Worm (Caenorhabditis elegans) whole organism, L3 larva: Measurements from ENCODE around the gene ceh-82.

Experiments used
- ZK546.5 ChIP-seq: sonication (generic microtip); optimal IDR thresholded peaks from 2 replicates; lab custom pipeline; 2017; ENCODE audit warnings: missing biosample characterization, missing genetic modification characterization
- ama-1 ChIP-seq: fragments of 150-350 bp; optimal IDR thresholded peaks from 2 replicates; lab custom pipeline; 2018
- ceh-16 ChIP-seq: sonication (generic microtip); optimal IDR thresholded peaks from 2 replicates; lab custom pipeline; 2017; ENCODE audit warnings: missing biosample characterization, missing genetic modification characterization
- ceh-28 ChIP-seq: fragments of 150-350 bp; optimal IDR thresholded peaks from 2 replicates; lab custom pipeline; 2014; ENCODE audit warnings: missing biosample characterization, missing genetic modification reagents, missing genetic modification characterization
- ceh-82 ChIP-seq: fragments of 150-350 bp; optimal IDR thresholded peaks from 2 replicates; lab custom pipeline; 2014; ENCODE audit warnings: missing biosample characterization, missing genetic modification characterization
- daf-12 ChIP-seq: fragments of 150-350 bp; optimal IDR thresholded peaks from 2 replicates; lab custom pipeline; 2014; ENCODE audit warnings: missing biosample characterization, missing genetic modification reagents, missing genetic modification characterization
- egl-27 ChIP-seq: sonication (generic microtip); optimal IDR thresholded peaks from 4 replicates; lab custom pipeline; 2017; ENCODE audit warnings: missing biosample characterization, missing genetic modification reagents, missing genetic modification characterization
- egl-5 ChIP-seq: fragments of 150-350 bp; optimal IDR thresholded peaks from 2 replicates; lab custom pipeline; 2017; ENCODE audit warnings: missing biosample characterization, missing genetic modification reagents, missing genetic modification characterization, inconsistent platforms
- elt-2 ChIP-seq: sonication (generic microtip); optimal IDR thresholded peaks from 2 replicates; lab custom pipeline; 2016; ENCODE audit warnings: missing genetic modification reagents, mild to moderate bottlenecking, missing genetic modification characterization, missing compliant biosample characterization
- elt-3 ChIP-seq, 3 experiments: fragments of 150-350 bp in 1 of 3; sonication (generic microtip) in 2 of 3; optimal IDR thresholded peaks; 2 replicates in 2 of 3; 4 replicates in 1 of 3; lab custom pipeline; 2014 to 2017; ENCODE audit warnings: missing biosample characterization in 3 of 3, missing genetic modification characterization in 3 of 3
- eor-1 ChIP-seq, 2 experiments: fragments of 150-350 bp; optimal IDR thresholded peaks; 2 replicates each; lab custom pipeline; 2014 to 2018; ENCODE audit warnings: missing biosample characterization in 2 of 2, missing genetic modification characterization in 2 of 2
- fkh-10 ChIP-seq: sonication (generic microtip); optimal IDR thresholded peaks from 2 replicates; lab custom pipeline; 2017; ENCODE audit warnings: missing biosample characterization, missing genetic modification reagents, missing genetic modification characterization
- fos-1 ChIP-seq: fragments of 150-350 bp; optimal IDR thresholded peaks from 2 replicates; lab custom pipeline; 2014; ENCODE audit warnings: missing biosample characterization, missing genetic modification characterization
- hmg-11 ChIP-seq: sonication (generic microtip); optimal IDR thresholded peaks from 2 replicates; lab custom pipeline; 2016; ENCODE audit warnings: missing genetic modification characterization, missing compliant biosample characterization
- jun-1 ChIP-seq: fragments of 150-350 bp; optimal IDR thresholded peaks from 2 replicates; lab custom pipeline; 2014; ENCODE audit warnings: missing biosample characterization, missing genetic modification reagents, missing genetic modification characterization
- lin-15B ChIP-seq: fragments of 150-350 bp; optimal IDR thresholded peaks from 2 replicates; lab custom pipeline; 2014; ENCODE audit warnings: missing biosample characterization, missing genetic modification characterization
- lin-39 ChIP-seq: fragments of 150-350 bp; optimal IDR thresholded peaks from 2 replicates; lab custom pipeline; 2018; ENCODE audit warnings: missing biosample characterization, missing genetic modification reagents, missing genetic modification characterization
- mdl-1 ChIP-seq: fragments of 150-350 bp; optimal IDR thresholded peaks from 2 replicates; lab custom pipeline; 2014; ENCODE audit warnings: missing biosample characterization, missing genetic modification characterization
- mml-1 ChIP-seq: fragments of 150-350 bp; sonication (generic microtip); optimal IDR thresholded peaks from 3 replicates; lab custom pipeline; 2014; ENCODE audit warnings: missing biosample characterization, missing genetic modification characterization
- nfya-1 ChIP-seq: sonication (generic microtip); optimal IDR thresholded peaks from 2 replicates; lab custom pipeline; 2017; ENCODE audit warnings: missing genetic modification characterization, mild to moderate bottlenecking, missing compliant biosample characterization, antibody characterized with exemption, moderate library complexity; ENCODE audit not compliant: insufficient read depth
- nhr-11 ChIP-seq: fragments of 150-350 bp; optimal IDR thresholded peaks from 2 replicates; lab custom pipeline; 2014; ENCODE audit warnings: missing biosample characterization, missing genetic modification characterization
- nhr-12 ChIP-seq: fragments of 150-350 bp; optimal IDR thresholded peaks from 2 replicates; lab custom pipeline; 2014; ENCODE audit warnings: missing biosample characterization, missing genetic modification characterization
- nhr-23 ChIP-seq: fragments of 150-350 bp; optimal IDR thresholded peaks from 2 replicates; lab custom pipeline; 2014; ENCODE audit warnings: missing biosample characterization, missing genetic modification reagents, missing genetic modification characterization
- nhr-25 ChIP-seq: sonication (generic microtip); optimal IDR thresholded peaks from 2 replicates; lab custom pipeline; 2017; ENCODE audit warnings: missing biosample characterization, missing genetic modification characterization
- nhr-43 ChIP-seq: sonication (generic microtip); optimal IDR thresholded peaks from 2 replicates; lab custom pipeline; 2016; ENCODE audit warnings: mild to moderate bottlenecking, missing genetic modification characterization, missing compliant biosample characterization; ENCODE audit not compliant: poor library complexity, severe bottlenecking
- nhr-67 ChIP-seq: fragments of 150-350 bp; optimal IDR thresholded peaks from 2 replicates; lab custom pipeline; 2014; ENCODE audit warnings: missing biosample characterization, missing genetic modification characterization
- nhr-76 ChIP-seq: fragments of 150-350 bp; sonication (generic microtip); optimal IDR thresholded peaks from 5 replicates; lab custom pipeline; 2014; ENCODE audit warnings: missing biosample characterization, missing genetic modification characterization
- pha-4 ChIP-seq: fragments of 150-350 bp; optimal IDR thresholded peaks from 2 replicates; lab custom pipeline; 2014; ENCODE audit warnings: missing biosample characterization, missing genetic modification reagents, missing genetic modification characterization
- pqm-1 ChIP-seq: fragments of 150-350 bp; optimal IDR thresholded peaks from 2 replicates; lab custom pipeline; 2017; ENCODE audit warnings: missing biosample characterization, missing genetic modification characterization, inconsistent platforms
- skn-1 ChIP-seq: fragments of 150-350 bp; optimal IDR thresholded peaks from 2 replicates; lab custom pipeline; 2014; ENCODE audit warnings: missing biosample characterization, missing genetic modification characterization
- snpc-4 ChIP-seq: fragments of 150-350 bp; optimal IDR thresholded peaks from 2 replicates; lab custom pipeline; 2014; ENCODE audit warnings: missing biosample characterization, missing genetic modification characterization
- tbx-2 ChIP-seq: sonication (generic microtip); optimal IDR thresholded peaks from 2 replicates; lab custom pipeline; 2016; ENCODE audit warnings: mild to moderate bottlenecking, missing genetic modification characterization, missing compliant biosample characterization
- unc-39 ChIP-seq: sonication (generic microtip); optimal IDR thresholded peaks from 4 replicates; lab custom pipeline; 2017; ENCODE audit warnings: missing biosample characterization, missing genetic modification characterization
- unc-62 ChIP-seq: fragments of 150-350 bp; sonication (generic microtip); optimal IDR thresholded peaks from 4 replicates; lab custom pipeline; 2014; ENCODE audit warnings: missing biosample characterization, missing genetic modification reagents, missing genetic modification characterization
- zag-1 ChIP-seq: fragments of 150-350 bp; optimal IDR thresholded peaks from 2 replicates; lab custom pipeline; 2014; ENCODE audit warnings: missing biosample characterization, missing genetic modification characterization
- ztf-11 ChIP-seq: fragments of 150-350 bp; optimal IDR thresholded peaks from 2 replicates; lab custom pipeline; 2014; ENCODE audit warnings: missing biosample characterization, missing genetic modification characterization

ceh-82 gene

DNA sequence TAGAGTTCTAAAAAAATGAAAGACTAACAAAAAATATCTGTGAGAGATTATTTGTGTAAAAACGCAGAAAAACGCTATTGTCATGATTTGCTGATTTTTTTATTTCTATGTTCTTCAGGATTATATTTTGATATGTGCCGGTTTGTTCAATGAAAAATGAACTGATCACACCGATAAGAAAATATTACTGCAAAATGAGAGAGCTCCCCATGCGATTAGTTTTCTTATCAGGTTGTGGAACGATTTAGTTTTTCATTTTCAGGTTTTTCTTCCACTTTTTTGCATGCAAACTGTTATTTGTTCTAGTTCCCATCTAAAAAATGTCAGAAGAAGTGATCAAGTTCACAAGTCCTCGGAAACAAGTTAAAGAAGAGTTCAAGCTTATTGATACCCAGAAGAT lies 3.8 kb upstream of the ceh-82 start, which contains the start of gene btb-9:
Gene btb-9, plus strand, starts transcription at position 254 of the 400 bp plus-strand sequence.
- TF ChIP-seq skn-1 (tag; lab: Kevin White, UChicago), result no peak
- no peak for TF ChIP-seq ZK546.5 (tag; lab: Kevin White, UChicago)
- TF ChIP-seq unc-62 (GFP tag; lab: Kevin White, UChicago), result no peak
- peak; percentile 92 for TF ChIP-seq elt-2 (tag; lab: Kevin White, UChicago)
- TF ChIP-seq ama-1 (lab: Kevin White, UChicago), result no peak
- TF ChIP-seq nfya-1 (tag; lab: Kevin White, UChicago), result no peak
- peak; percentile 89 for TF ChIP-seq pqm-1
- no peak for TF ChIP-seq hmg-11
- no peak for TF ChIP-seq egl-5 (tag; lab: Kevin White, UChicago)

DNA sequence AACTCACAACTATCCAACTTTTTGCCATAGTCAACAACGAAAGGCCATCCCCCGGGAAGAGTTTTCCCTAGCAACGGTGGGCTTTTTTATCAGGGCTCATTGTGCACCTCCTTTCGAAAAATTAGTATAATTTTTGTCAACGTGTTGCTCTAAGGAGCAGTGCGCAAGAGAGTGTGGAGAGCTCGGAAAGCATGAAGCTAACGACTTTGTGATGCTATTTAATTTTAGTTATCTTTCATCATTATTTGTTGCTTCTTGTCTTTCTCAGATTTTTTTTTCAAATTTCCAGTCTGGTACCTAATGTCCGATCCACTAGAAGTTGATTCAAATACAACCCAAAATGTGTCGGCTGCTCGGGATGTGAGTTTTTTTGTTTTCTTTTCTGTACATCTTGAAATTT lies 1.9 kb upstream of the ceh-82 start, which contains the start of gene ceh-81:
Gene ceh-81, plus strand, starts transcription at position 301 of the 400 bp plus-strand sequence.
- no peak for TF ChIP-seq eor-1 (tag; optimal IDR thresholded peaks at IDR 0.05; lab: Kevin White, UChicago)
- no peak for TF ChIP-seq daf-12 (tag; lab: Kevin White, UChicago)
- TF ChIP-seq ceh-28 (tag; lab: Kevin White, UChicago), result no peak
- TF ChIP-seq unc-39 (tag; lab: Kevin White, UChicago), result no peak
- no peak for TF ChIP-seq tbx-2 (tag; lab: Kevin White, UChicago)
- no peak for TF ChIP-seq nhr-67 (tag; lab: Kevin White, UChicago)
- TF ChIP-seq mdl-1 (tag; lab: Kevin White, UChicago), result no peak
- TF ChIP-seq nhr-43 (tag; lab: Kevin White, UChicago), result no peak
- no peak for TF ChIP-seq nhr-23
- no peak for TF ChIP-seq nhr-11 (tag; lab: Kevin White, UChicago)
- no peak for TF ChIP-seq snpc-4
- TF ChIP-seq fkh-10 (GFP tag; lab: Kevin White, UChicago), result no peak
- TF ChIP-seq ceh-16 (tag; lab: Kevin White, UChicago), result no peak
- TF ChIP-seq pqm-1, result no peak
- TF ChIP-seq ztf-11 (tag; lab: Kevin White, UChicago), result no peak

DNA sequence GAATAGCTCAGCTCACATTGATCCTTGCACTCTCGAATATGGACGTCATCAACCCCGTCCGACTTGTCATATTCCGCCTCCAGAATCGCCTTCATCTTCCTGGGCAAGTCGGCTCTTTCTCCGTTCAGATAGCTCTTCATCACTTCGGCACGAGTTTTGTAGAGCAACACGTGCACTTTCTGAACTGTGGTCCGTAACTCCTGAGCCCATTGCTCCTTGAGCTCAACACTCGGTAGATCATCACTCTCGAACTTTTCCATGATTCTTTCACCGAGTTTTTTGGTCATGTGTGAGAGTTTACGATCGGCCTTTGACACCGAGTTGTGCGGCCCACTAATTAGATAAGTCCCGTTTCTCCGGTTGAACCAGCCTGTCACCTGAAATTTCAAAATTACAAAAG lies 3.1 kb downstream of the ceh-82 start:
- TF ChIP-seq ZK546.5 (tag; lab: Kevin White, UChicago) (no peak), fos-1 (tag; lab: Kevin White, UChicago) (no peak), elt-3 (tag; optimal IDR thresholded peaks at IDR 0.05; lab: Kevin White, UChicago) (no peak), tbx-2 (tag; lab: Kevin White, UChicago) (no peak), pqm-1 (no peak), nhr-11 (tag; lab: Kevin White, UChicago) (no peak), mdl-1 (tag; lab: Kevin White, UChicago) (no peak), lin-39 (tag; lab: Kevin White, UChicago) (no peak), ceh-16 (tag; lab: Kevin White, UChicago) (no peak), fkh-10 (GFP tag; lab: Kevin White, UChicago) (no peak)

DNA sequence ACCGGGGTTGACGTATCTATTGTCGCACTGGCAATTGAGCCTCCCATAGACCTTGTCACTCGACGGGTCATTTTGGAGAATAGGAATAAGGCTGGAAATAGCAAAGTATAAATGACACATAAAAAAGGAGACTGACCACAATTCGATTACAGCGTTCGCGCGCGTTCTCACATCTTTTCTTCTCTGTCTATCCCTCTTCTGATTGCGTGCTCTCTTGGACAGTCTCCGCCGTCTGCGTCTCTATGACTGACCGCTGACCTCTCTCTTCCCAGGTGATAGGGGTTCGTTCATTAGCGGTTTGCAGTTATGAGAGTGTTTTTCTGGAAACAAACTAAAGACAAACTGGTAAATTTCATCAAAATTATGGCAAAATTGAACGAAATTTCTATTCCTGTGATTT lies 4.3 kb downstream of the ceh-82 start, which contains the start of gene ceh-83:
Gene ceh-83, minus strand, starts transcription at position 181 of the 400 bp plus-strand sequence.
- no peak for TF ChIP-seq mml-1 (tag; lab: Kevin White, UChicago)
- no peak for TF ChIP-seq snpc-4
- no peak for TF ChIP-seq daf-12 (tag; lab: Kevin White, UChicago)
- TF ChIP-seq nhr-23, result no peak
- no peak for TF ChIP-seq nhr-43 (tag; lab: Kevin White, UChicago)
- TF ChIP-seq lin-39 (tag; lab: Kevin White, UChicago), result no peak
- no peak for TF ChIP-seq fos-1 (tag; lab: Kevin White, UChicago)
- no peak for TF ChIP-seq egl-27 (tag; lab: Kevin White, UChicago)
- TF ChIP-seq unc-39 (tag; lab: Kevin White, UChicago), result no peak

DNA sequence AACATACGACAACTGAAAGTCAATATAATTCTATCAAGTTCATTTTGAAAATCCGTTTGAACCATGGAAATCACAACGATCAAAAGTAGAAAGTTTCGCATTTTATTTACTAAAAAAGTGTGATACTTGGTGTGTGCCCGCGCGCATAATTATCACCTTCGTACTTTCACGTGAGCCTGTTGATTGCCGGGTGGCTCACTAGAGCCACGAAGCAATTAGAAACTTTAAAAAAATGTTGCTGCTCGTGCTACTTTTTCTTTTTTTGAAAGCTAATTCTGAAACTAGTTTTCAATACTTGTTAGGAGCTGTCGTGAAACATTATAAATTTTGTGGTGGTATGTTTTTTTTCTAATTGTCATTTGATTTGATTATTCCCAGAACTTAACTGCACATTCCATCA lies 6.8 kb downstream of the ceh-82 start, which contains the start of the genes irld-9 and irld-33:
Gene irld-9, minus strand, starts transcription at position 101 of the 400 bp plus-strand sequence.
Gene irld-33, plus strand, starts transcription at position 209 of the 400 bp plus-strand sequence.
- TF ChIP-seq nhr-43 (tag; lab: Kevin White, UChicago) (no peak), nhr-25 (tag; lab: Kevin White, UChicago) (no peak), pqm-1 (no peak), elt-3 (tag; optimal IDR thresholded peaks at IDR 0.05; lab: Kevin White, UChicago) (no peak), ceh-82 (no peak), nhr-12 (no peak), ztf-11 (tag; lab: Kevin White, UChicago) (no peak), mml-1 (tag; lab: Kevin White, UChicago) (no peak), hmg-11 (no peak), unc-62 (GFP tag; lab: Kevin White, UChicago) (no peak), jun-1 (tag; lab: Kevin White, UChicago) (no peak), lin-15B (no peak), zag-1 (tag; lab: Kevin White, UChicago) (no peak), ZK546.5 (tag; lab: Kevin White, UChicago) (no peak), ceh-16 (tag; lab: Kevin White, UChicago) (no peak), pha-4 (tag; lab: Kevin White, UChicago) (no peak), nhr-76 (tag; lab: Kevin White, UChicago) (no peak), nhr-11 (tag; lab: Kevin White, UChicago) (no peak), egl-5 (tag; lab: Kevin White, UChicago) (no peak)
- TF ChIP-seq, all 47 proteins: peak for 0
